Fruit fly (Drosophila melanogaster): ENCODE results near the gene CG3224.

The CG3224 gene

DNA sequence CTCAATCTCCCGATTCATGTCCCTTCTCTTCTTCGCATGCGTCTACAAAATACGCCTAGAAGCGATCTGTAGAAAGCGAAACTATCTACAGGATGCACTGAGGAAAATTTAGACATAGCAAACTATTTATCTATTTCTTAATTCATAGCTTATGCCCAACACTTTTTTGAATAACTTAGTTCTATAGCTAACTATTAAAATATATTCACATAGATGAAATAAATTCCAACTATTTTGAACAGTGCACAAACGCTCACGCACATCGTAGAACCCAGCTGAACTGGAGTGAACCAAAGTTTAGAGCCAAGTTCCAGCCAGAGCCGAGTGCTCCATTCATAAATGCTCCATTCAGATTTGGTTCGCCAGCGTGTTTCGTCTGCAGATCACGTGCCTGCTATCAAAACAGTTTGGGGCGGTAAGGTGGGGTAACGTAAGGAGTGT is 39.7 kb downstream of the CG3224 start:
- TF ChIP-seq ttk (optimal IDR thresholded peaks at IDR 0.05) (no peak), Myc (optimal IDR thresholded peaks at IDR 0.05) (no peak), insv (optimal IDR thresholded peaks at IDR 0.05) (no peak), h (optimal IDR thresholded peaks at IDR 0.05) (no peak), psq (optimal IDR thresholded peaks at IDR 0.05) (no peak), Sin3A (optimal IDR thresholded peaks at IDR 0.05) (no peak)

- TF ChIP-seq ttk (optimal IDR thresholded peaks at IDR 0.05) (no peak), insv (optimal IDR thresholded peaks at IDR 0.05) (no peak), h (optimal IDR thresholded peaks at IDR 0.05) (no peak), psq (optimal IDR thresholded peaks at IDR 0.05) (no peak), Myc (optimal IDR thresholded peaks at IDR 0.05) (no peak), Sin3A (optimal IDR thresholded peaks at IDR 0.05) (no peak)
These were observed 43.9 kb downstream of the CG3224 start for dm6 chrX:6617372-6617771.

DNA sequence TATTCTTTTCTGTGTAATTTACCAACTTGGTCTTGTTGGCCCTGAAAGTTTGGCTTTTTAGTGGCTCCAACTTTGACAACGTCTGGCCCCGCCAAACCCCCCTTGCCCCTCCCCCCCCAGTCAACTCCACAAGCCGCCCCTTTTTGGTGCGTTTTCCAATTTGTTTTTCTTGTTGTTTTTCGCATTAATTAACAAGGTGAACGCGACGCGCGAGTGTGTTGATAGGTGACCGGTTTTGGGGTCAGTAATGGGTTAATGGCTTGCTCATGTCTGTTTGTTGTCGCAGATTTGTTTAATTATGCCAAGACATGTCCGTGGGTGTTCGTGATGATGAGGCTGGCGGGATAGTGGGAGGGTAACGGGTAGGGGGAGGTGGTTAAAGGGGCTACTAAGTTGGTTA is 44.5 kb downstream of the CG3224 start:
- TF ChIP-seq Myc (optimal IDR thresholded peaks at IDR 0.05), result no peak
- no peak for TF ChIP-seq ttk (optimal IDR thresholded peaks at IDR 0.05)
- no peak for TF ChIP-seq Sin3A (optimal IDR thresholded peaks at IDR 0.05)
- no peak for TF ChIP-seq h (optimal IDR thresholded peaks at IDR 0.05)
- no peak for TF ChIP-seq psq (optimal IDR thresholded peaks at IDR 0.05)
- TF ChIP-seq insv (optimal IDR thresholded peaks at IDR 0.05), result no peak

- no peak for TF ChIP-seq ttk (optimal IDR thresholded peaks at IDR 0.05)
- no peak for TF ChIP-seq h (optimal IDR thresholded peaks at IDR 0.05)
- no peak for TF ChIP-seq Sin3A (optimal IDR thresholded peaks at IDR 0.05)
- no peak for TF ChIP-seq psq (optimal IDR thresholded peaks at IDR 0.05)
- no peak for TF ChIP-seq Myc (optimal IDR thresholded peaks at IDR 0.05)
- no peak for TF ChIP-seq insv (optimal IDR thresholded peaks at IDR 0.05)
These were observed 45.8 kb downstream of the CG3224 start for dm6 chrX:6615476-6615875.

DNA sequence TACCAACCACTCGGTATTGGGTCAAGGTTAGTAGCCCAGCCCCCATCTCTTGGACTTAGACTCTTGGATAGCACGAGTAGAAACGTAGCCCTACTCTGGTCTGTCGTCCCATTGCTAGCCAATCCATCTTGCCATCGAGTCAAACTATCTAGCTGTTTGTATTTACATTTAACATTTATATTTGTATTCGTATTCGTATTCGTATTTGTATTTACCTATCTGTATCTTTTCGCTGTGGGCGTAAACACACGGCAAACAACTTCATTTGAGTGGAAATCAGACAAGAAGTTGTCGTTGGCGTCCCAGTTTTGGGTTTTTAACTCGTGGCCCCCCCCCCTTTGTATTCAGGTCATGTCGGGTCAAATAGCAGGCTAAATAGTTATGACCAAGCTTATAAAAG is 47.0 kb downstream of the CG3224 start:
- TF ChIP-seq h (optimal IDR thresholded peaks at IDR 0.05) (no peak), psq (optimal IDR thresholded peaks at IDR 0.05) (no peak), insv (optimal IDR thresholded peaks at IDR 0.05) (no peak), Sin3A (optimal IDR thresholded peaks at IDR 0.05) (no peak), ttk (optimal IDR thresholded peaks at IDR 0.05) (no peak), Myc (optimal IDR thresholded peaks at IDR 0.05) (no peak)

DNA sequence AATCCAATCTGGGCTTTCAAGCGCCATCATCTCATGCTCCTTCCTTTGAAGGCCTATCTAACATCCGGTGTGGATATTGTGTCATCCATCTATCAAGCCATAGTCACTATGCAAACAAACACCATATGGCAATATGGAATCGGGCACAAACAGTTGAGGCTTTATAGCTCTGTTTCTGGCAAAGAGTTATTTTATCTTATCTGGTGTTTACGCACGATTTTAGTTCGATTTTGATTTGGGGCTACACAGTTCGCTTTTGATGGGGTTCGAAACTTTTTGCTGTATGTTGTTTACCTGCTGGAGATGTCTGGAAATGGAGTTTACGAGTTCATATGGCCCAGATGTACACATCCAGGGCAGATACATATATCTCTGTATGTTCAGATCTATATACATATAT is 47.7 kb downstream of the CG3224 start:
- no peak for TF ChIP-seq psq (optimal IDR thresholded peaks at IDR 0.05)
- TF ChIP-seq Myc (optimal IDR thresholded peaks at IDR 0.05), result no peak
- no peak for TF ChIP-seq h (optimal IDR thresholded peaks at IDR 0.05)
- TF ChIP-seq Sin3A (optimal IDR thresholded peaks at IDR 0.05), result no peak
- no peak for TF ChIP-seq insv (optimal IDR thresholded peaks at IDR 0.05)
- TF ChIP-seq ttk (optimal IDR thresholded peaks at IDR 0.05), result no peak

DNA sequence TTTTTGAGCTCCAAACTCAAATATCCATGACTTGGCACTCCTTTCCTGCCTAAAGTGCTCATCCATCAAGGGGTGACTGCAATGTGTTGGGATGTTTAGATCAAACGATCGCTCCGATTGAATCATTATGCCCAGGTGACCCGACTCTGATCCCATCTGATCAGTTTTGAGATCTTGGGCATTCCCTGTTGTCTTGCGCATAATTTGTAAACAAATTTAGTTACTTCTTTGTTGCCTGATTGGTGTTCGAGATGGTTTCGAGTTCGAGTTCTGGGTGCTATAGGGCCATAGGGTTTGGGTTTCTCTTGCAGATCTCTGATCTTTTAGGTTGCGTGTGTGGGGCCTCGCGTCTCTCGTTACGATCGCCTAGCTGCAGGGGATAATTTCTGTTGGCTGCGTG is 48.8 kb downstream of the CG3224 start:
- TF ChIP-seq h (optimal IDR thresholded peaks at IDR 0.05), result no peak
- TF ChIP-seq psq (optimal IDR thresholded peaks at IDR 0.05), result no peak
- TF ChIP-seq Myc (optimal IDR thresholded peaks at IDR 0.05), result no peak
- no peak for TF ChIP-seq ttk (optimal IDR thresholded peaks at IDR 0.05)

dm6 chrX:6611831-6612230 is 49.4 kb downstream of the CG3224 start:
- no peak for TF ChIP-seq Myc (optimal IDR thresholded peaks at IDR 0.05)
- TF ChIP-seq insv (optimal IDR thresholded peaks at IDR 0.05), result no peak
- no peak for TF ChIP-seq psq (optimal IDR thresholded peaks at IDR 0.05)
- no peak for TF ChIP-seq ttk (optimal IDR thresholded peaks at IDR 0.05)
- no peak for TF ChIP-seq h (optimal IDR thresholded peaks at IDR 0.05)
- no peak for TF ChIP-seq Sin3A (optimal IDR thresholded peaks at IDR 0.05)
